Worm (Caenorhabditis elegans): ENCODE measurements around the gene dlc-1.

dlc-1 gene

DNA sequence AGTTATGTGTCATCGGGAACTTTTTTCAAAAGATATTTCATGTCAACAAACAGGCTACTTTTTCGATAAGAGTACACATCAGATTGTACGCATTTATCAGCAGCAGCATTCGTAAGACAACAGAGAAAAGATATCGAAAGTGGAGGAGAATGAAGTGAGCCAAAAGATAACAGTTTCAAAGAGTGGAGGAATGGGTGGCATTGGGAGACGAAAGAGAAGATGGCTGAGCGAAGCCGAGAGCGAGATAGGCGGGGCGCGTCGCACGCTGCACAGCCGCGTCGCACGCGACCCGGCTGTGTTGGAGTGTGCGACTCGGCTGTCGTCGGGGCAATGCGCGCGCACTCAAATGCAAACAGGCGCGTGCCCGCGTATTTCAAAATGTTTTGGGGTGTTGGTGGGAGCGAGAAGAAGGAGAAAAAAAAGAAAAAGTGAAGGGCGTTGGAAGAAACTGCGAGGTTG is 563 bp upstream of the dlc-1 start (continued):
- TF ChIP-seq xbp-1 (tag; optimal IDR thresholded peaks at IDR 0.05) = peak; percentile 82
- TF ChIP-seq snpc-4 (tag; optimal IDR thresholded peaks at IDR 0.05) = peak; percentile 49
- TF ChIP-seq lin-15B (tag; optimal IDR thresholded peaks at IDR 0.05) = peak; percentile 69
- TF ChIP-seq lir-3 (tag; optimal IDR thresholded peaks at IDR 0.05; ENCODE audit: poor library complexity) = no peak
- no peak for TF ChIP-seq tlp-1 (tag; optimal IDR thresholded peaks at IDR 0.05)
- peak; percentile 78 for TF ChIP-seq C16A3.4 (tag; optimal IDR thresholded peaks at IDR 0.05)
- TF ChIP-seq unc-86 (tag; optimal IDR thresholded peaks at IDR 0.05) = peak; percentile 64
- no peak for TF ChIP-seq zag-1 (tag; optimal IDR thresholded peaks at IDR 0.05)
- peak in 2 of 6 experiments; percentile 21 to 53 for TF ChIP-seq elt-3 (tag; optimal IDR thresholded peaks at IDR 0.05)
- peak; percentile 3 for TF ChIP-seq aha-1 (tag; optimal IDR thresholded peaks at IDR 0.05)
- TF ChIP-seq nhr-237 (tag; optimal IDR thresholded peaks at IDR 0.05) = peak; percentile 6
- no peak for TF ChIP-seq alr-1 (tag; optimal IDR thresholded peaks at IDR 0.05; ENCODE audit: borderline replicate concordance)
- no peak for TF ChIP-seq hlh-4 (tag; optimal IDR thresholded peaks at IDR 0.05)
- no peak for TF ChIP-seq ces-1 (GFP tag; optimal IDR thresholded peaks at IDR 0.05)
- TF ChIP-seq fkh-10 (GFP tag; optimal IDR thresholded peaks at IDR 0.05) = peak; percentile 57
- peak; percentile 82 for TF ChIP-seq rnt-1 (tag; optimal IDR thresholded peaks at IDR 0.05)
- TF ChIP-seq sox-4 (tag; optimal IDR thresholded peaks at IDR 0.05) = no peak
- peak; percentile 85 for TF ChIP-seq dsc-1 (tag; optimal IDR thresholded peaks at IDR 0.05)
- TF ChIP-seq fkh-4 (tag; optimal IDR thresholded peaks at IDR 0.05; ENCODE audit: borderline replicate concordance) = peak; percentile 15
- TF ChIP-seq fos-1 (tag; optimal IDR thresholded peaks at IDR 0.05) = no peak
- peak; percentile 22 to 89 for TF ChIP-seq mdl-1 (tag; optimal IDR thresholded peaks at IDR 0.05)
- peak; percentile 82 for TF ChIP-seq ztf-4 (tag; optimal IDR thresholded peaks at IDR 0.05)
- TF ChIP-seq ceh-88 (GFP tag; IDR thresholded peaks at IDR 0.05) = peak; percentile 76
- peak; percentile 86 for TF ChIP-seq pqm-1 (tag; optimal IDR thresholded peaks at IDR 0.05)
- TF ChIP-seq irx-1 (tag; optimal IDR thresholded peaks at IDR 0.05) = peak; percentile 64
- peak; percentile 86 for TF ChIP-seq skn-1 (tag; optimal IDR thresholded peaks at IDR 0.05)
- peak; percentile 42; the same call in 1 of the 2 replicates for TF ChIP-seq unc-98 (GFP tag; IDR thresholded peaks at IDR 0.05)
- peak in 1 of 2 experiments; percentile 66 for TF ChIP-seq ztf-11 (tag; optimal IDR thresholded peaks at IDR 0.05)
- peak; percentile 62 for TF ChIP-seq ceh-8 (GFP tag; optimal IDR thresholded peaks at IDR 0.05)
- TF ChIP-seq ceh-82 (tag; optimal IDR thresholded peaks at IDR 0.05) = peak; percentile 78 to 92 (median 83)
- peak; percentile 1 for TF ChIP-seq efl-3 (GFP tag; optimal IDR thresholded peaks at IDR 0.05)
- TF ChIP-seq swsn-7 (tag; optimal IDR thresholded peaks at IDR 0.05) = peak; percentile 91

DNA sequence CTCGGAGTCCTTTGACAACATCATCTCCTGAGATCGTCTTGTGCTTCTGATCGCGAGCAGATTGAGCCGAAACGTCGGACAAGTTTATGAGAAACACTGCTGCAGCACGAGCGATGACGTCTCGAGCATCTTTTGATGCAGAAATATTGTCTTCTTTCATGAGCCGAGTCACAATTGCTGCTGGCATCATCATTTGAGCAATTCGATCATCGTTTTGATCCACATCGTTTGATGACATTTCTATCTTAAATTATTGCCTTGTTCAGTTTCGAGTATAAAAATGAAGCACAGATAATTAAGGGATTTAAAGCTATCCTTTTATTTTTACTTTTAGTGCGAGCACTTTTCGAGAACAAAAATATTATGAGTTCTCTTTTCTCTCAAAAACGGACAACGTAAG is 969 bp downstream of the dlc-1 start, which contains the start of gene T26A5.8:
Gene T26A5.8, minus strand, starts transcription at position 247 of the 400 bp plus-strand sequence.
- TF ChIP-seq mef-2 (tag; optimal IDR thresholded peaks at IDR 0.05) (no peak), C04F5.9 (tag; optimal IDR thresholded peaks at IDR 0.05) (no peak), hlh-4 (tag; optimal IDR thresholded peaks at IDR 0.05) (no peak), mep-1 (tag; optimal IDR thresholded peaks at IDR 0.05) (no peak), vab-15 (tag; optimal IDR thresholded peaks at IDR 0.05) (no peak), F16B12.6 (tag; optimal IDR thresholded peaks at IDR 0.05) (no peak), tlp-1 (tag; optimal IDR thresholded peaks at IDR 0.05) (no peak), lir-3 (tag; optimal IDR thresholded peaks at IDR 0.05; ENCODE audit: poor library complexity) (no peak), ztf-11 (tag; optimal IDR thresholded peaks at IDR 0.05) (no peak), zag-1 (tag; optimal IDR thresholded peaks at IDR 0.05) (no peak), hpl-2 (GFP tag; optimal IDR thresholded peaks at IDR 0.05) (no peak), aly-2 (tag; optimal IDR thresholded peaks at IDR 0.05) (no peak), nhr-237 (tag; optimal IDR thresholded peaks at IDR 0.05) (no peak), nhr-85 (tag) (peak; percentile 9), elt-2 (tag; optimal IDR thresholded peaks at IDR 0.05) (peak; percentile 1), lin-14 (GFP tag; optimal IDR thresholded peaks at IDR 0.05) (no peak), fkh-10 (GFP tag; optimal IDR thresholded peaks at IDR 0.05) (no peak), mdl-1 (tag; optimal IDR thresholded peaks at IDR 0.05) (no peak), ets-5 (GFP tag; IDR thresholded peaks at IDR 0.05) (no peak), nhr-71 (tag; optimal IDR thresholded peaks at IDR 0.05) (peak; percentile 56), pqm-1 (tag; optimal IDR thresholded peaks at IDR 0.05) (no peak), blmp-1 (tag; optimal IDR thresholded peaks at IDR 0.05) (no peak), pag-3 (tag; optimal IDR thresholded peaks at IDR 0.05; ENCODE audit: borderline replicate concordance, insufficient read depth) (no peak), efl-1 (optimal IDR thresholded peaks at IDR 0.05) (no peak), efl-1 (GFP tag; optimal IDR thresholded peaks at IDR 0.05 in 1 of 2) (no peak), pax-3 (tag; optimal IDR thresholded peaks at IDR 0.05) (no peak), elt-3 (tag; optimal IDR thresholded peaks at IDR 0.05) (no peak), nhr-11 (tag; optimal IDR thresholded peaks at IDR 0.05) (no peak), mab-9 (GFP tag; IDR thresholded peaks at IDR 0.05) (no peak), snu-23 (GFP tag; optimal IDR thresholded peaks at IDR 0.05) (peak; percentile 11)

All from whole organism, L1 larva.